Fruit fly (Drosophila melanogaster) whole organism, prepupa: ENCODE results near the gene Nnf1b.

Source experiments
- CG10631 ChIP-seq: fragments of 200-800 bp; sonication (Bioruptor generic); optimal IDR thresholded peaks from 2 replicates; lab custom pipeline; 2016; ENCODE audit warnings: missing biosample characterization, missing genetic modification characterization
- CG11294 ChIP-seq: fragments of 200-800 bp; sonication (Bioruptor generic); IDR thresholded peaks from 2 replicates; pipeline ENCODE4 v1.3.6; 2022; ENCODE audit warnings: missing biosample characterization, missing genetic modification characterization
- CG32006 ChIP-seq: fragments of 200-800 bp; sonication (Bioruptor generic); optimal IDR thresholded peaks from 3 replicates; lab custom pipeline; 2017; ENCODE audit warnings: missing biosample characterization, mild to moderate bottlenecking, missing genetic modification characterization
- CG34406 ChIP-seq: fragments of 200-800 bp; sonication (Bioruptor generic); optimal IDR thresholded peaks from 3 replicates; lab custom pipeline; 2016; ENCODE audit warnings: missing biosample characterization, missing genetic modification characterization
- CG3919 ChIP-seq: fragments of 200-800 bp; sonication (Bioruptor generic); optimal IDR thresholded peaks from 3 replicates; lab custom pipeline; 2016; ENCODE audit warnings: missing biosample characterization, missing genetic modification characterization
- CG6163 ChIP-seq: fragments of 200-800 bp; sonication (Bioruptor generic); IDR thresholded peaks from 3 replicates; pipeline ENCODE4 v1.3.6; 2022; ENCODE audit warnings: missing biosample characterization, missing genetic modification characterization
- CG6792 ChIP-seq: fragments of 200-800 bp; sonication (Bioruptor generic); optimal IDR thresholded peaks from 3 replicates; lab custom pipeline; 2016; ENCODE audit warnings: missing biosample characterization, missing genetic modification characterization
- CG6854 ChIP-seq: fragments of 200-800 bp; sonication (Bioruptor generic); optimal IDR thresholded peaks from 2 replicates; lab custom pipeline; 2017; ENCODE audit warnings: missing biosample characterization, mild to moderate bottlenecking, missing genetic modification characterization
- CG8632 ChIP-seq: fragments of 200-800 bp; sonication (Bioruptor generic); optimal IDR thresholded peaks from 3 replicates; lab custom pipeline; 2016; ENCODE audit warnings: missing biosample characterization, missing genetic modification characterization
- Ets21C ChIP-seq: fragments of 200-800 bp; sonication (Bioruptor generic); optimal IDR thresholded peaks from 3 replicates; lab custom pipeline; 2016; ENCODE audit warnings: missing biosample characterization, missing genetic modification characterization
- Hr39 ChIP-seq: fragments of 200-800 bp; sonication (Bioruptor generic); optimal IDR thresholded peaks from 2 replicates; lab custom pipeline; 2016; ENCODE audit warnings: missing biosample characterization, missing genetic modification characterization
- Met ChIP-seq: fragments of 200-800 bp; sonication (Bioruptor generic); optimal IDR thresholded peaks from 3 replicates; lab custom pipeline; 2016; ENCODE audit warnings: missing biosample characterization, missing genetic modification characterization
- Sox15 ChIP-seq: fragments of 200-800 bp; sonication (Bioruptor generic); optimal IDR thresholded peaks from 3 replicates; lab custom pipeline; 2016; ENCODE audit warnings: missing biosample characterization, missing genetic modification characterization
- spab ChIP-seq: fragments of 200-800 bp; sonication (Bioruptor generic); optimal IDR thresholded peaks from 2 replicates; lab custom pipeline; 2017; ENCODE audit warnings: missing biosample characterization, mild to moderate bottlenecking, missing genetic modification characterization, missing genetic modification reagents

dm6 chr2L:849787-850512, 39.6 kb downstream of the Nnf1b start:
- TF ChIP-seq spab (no peak), CG34406 (GFP tag; lab: Kevin White, UChicago) (no peak), CG10631 (no peak), CG32006 (GFP tag; lab: Kevin White, UChicago) (no peak), Sox15 (GFP tag; lab: Kevin White, UChicago) (no peak), CG3919 (GFP tag; lab: Kevin White, UChicago) (no peak), CG8632 (GFP tag; lab: Kevin White, UChicago) (no peak), CG11294 (GFP tag; lab: Robert Waterston, UW) (no peak), Hr39 (GFP tag; lab: Kevin White, UChicago) (no peak), CG6163 (GFP tag; lab: Robert Waterston, UW) (no peak), Ets21C (GFP tag; lab: Kevin White, UChicago) (no peak), CG6854 (GFP tag; lab: Kevin White, UChicago) (no peak), CG6792 (GFP tag; lab: Kevin White, UChicago) (no peak), Met (GFP tag; lab: Kevin White, UChicago) (no peak)
